Fruit fly (Drosophila melanogaster): Measurements from ENCODE around the gene Nepl11.

DNA sequence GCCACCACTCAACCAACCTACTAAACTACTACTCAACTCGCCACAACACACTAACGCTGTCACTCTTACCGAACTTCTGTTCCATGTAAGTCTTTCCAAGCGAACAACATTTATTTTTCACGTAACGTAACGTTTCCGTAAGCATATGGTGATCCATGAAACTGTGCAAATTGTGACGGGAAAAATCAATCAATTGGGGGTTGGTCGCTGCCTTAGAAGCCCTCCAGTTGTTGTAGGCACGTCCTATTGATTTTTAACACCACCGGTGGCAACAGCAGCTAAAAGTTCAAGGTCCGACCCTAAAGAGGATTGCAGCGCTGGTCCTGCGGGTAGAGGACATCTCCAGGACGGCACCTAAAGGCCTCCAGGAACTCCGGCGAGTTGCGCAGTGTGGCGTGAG lies 2.5 kb downstream of the Nepl11 start:
- TF ChIP-seq CG33017 (tag; optimal IDR thresholded peaks at IDR 0.05) (no peak), kay (GFP tag; ENCODE audit: borderline replicate concordance) (no peak), Crg-1 (GFP tag; optimal IDR thresholded peaks at IDR 0.05) (no peak), bab1 (GFP tag; optimal IDR thresholded peaks at IDR 0.05) (no peak), CG12768 (GFP tag; optimal IDR thresholded peaks at IDR 0.05) (no peak)
